Worm (Caenorhabditis elegans) whole organism, L2 larva: ENCODE data around the gene F13A2.10.

Experiments used
- R02D3.7 ChIP-seq: fragments of 150-350 bp; optimal IDR thresholded peaks from 2 replicates; lab custom pipeline; 2014; ENCODE audit warnings: missing biosample characterization, missing genetic modification characterization
- Y55F3AM.14 ChIP-seq: fragments of 200-800 bp; sonication (Bioruptor generic); optimal IDR thresholded peaks from 2 replicates; lab custom pipeline; 2018; ENCODE audit warnings: mild to moderate bottlenecking, missing genetic modification characterization, missing compliant biosample characterization
- aly-2 ChIP-seq: fragments of 150-350 bp; optimal IDR thresholded peaks from 2 replicates; lab custom pipeline; 2014; ENCODE audit warnings: missing biosample characterization, missing genetic modification characterization
- lin-11 ChIP-seq: fragments of 150-350 bp; sonication (generic microtip); optimal IDR thresholded peaks from 2 replicates; lab custom pipeline; 2014; ENCODE audit warnings: missing biosample characterization, missing genetic modification characterization, inconsistent platforms, mixed read lengths
- lin-13 ChIP-seq: fragments of 150-350 bp; optimal IDR thresholded peaks from 2 replicates; lab custom pipeline; 2014; ENCODE audit warnings: missing biosample characterization, missing genetic modification reagents, missing genetic modification characterization
- mab-5 ChIP-seq: fragments of 150-350 bp; optimal IDR thresholded peaks from 2 replicates; lab custom pipeline; 2014; ENCODE audit warnings: missing biosample characterization, missing genetic modification characterization
- nhr-11 ChIP-seq: fragments of 150-350 bp; optimal IDR thresholded peaks from 2 replicates; lab custom pipeline; 2014; ENCODE audit warnings: missing biosample characterization, missing genetic modification characterization
- nhr-12 ChIP-seq: fragments of 150-350 bp; optimal IDR thresholded peaks from 2 replicates; lab custom pipeline; 2014; ENCODE audit warnings: missing biosample characterization, missing genetic modification characterization
- nhr-23 ChIP-seq: fragments of 150-350 bp; optimal IDR thresholded peaks from 2 replicates; lab custom pipeline; 2014; ENCODE audit warnings: missing biosample characterization, missing genetic modification reagents, missing genetic modification characterization
- nhr-6 ChIP-seq: fragments of 150-350 bp; optimal IDR thresholded peaks from 2 replicates; lab custom pipeline; 2014; ENCODE audit warnings: missing biosample characterization, missing genetic modification characterization
- skn-1 ChIP-seq: sonication (generic microtip); optimal IDR thresholded peaks from 2 replicates; lab custom pipeline; 2017; ENCODE audit warnings: missing biosample characterization, missing genetic modification characterization
- snpc-4 ChIP-seq: fragments of 150-350 bp; optimal IDR thresholded peaks from 2 replicates; lab custom pipeline; 2014; ENCODE audit warnings: missing biosample characterization, missing genetic modification characterization
- ztf-11 ChIP-seq: sonication (generic microtip); optimal IDR thresholded peaks from 2 replicates; lab custom pipeline; 2017; ENCODE audit warnings: missing biosample characterization, missing genetic modification characterization
- ztf-4 ChIP-seq: fragments of 150-350 bp; optimal IDR thresholded peaks from 2 replicates; lab custom pipeline; 2014; ENCODE audit warnings: missing biosample characterization, missing genetic modification characterization

DNA sequence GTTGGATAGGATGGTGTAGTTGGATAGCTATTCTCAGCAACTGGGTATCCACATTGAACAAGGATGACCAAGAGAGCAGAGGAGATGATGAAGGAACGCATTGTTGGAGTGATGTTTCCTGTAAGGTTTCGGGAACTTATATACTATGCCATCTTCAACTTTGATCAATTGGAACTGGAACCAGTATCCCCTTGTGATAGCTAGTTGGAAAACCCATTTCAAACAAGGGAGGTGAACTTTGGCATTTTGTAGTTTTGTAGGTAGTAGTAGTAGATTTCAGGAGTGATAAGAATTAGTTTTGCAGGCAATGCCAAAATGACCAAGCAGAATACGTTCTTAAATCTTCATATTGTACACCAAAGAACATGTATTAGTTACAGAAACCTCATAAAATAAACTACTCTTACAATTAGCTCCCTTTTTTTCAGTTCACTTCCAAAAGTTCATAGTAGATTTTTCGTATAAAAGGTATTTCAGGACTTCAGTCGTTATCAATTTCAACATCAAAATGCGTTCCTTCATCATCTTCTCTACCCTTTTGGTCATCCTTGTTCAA is 33.8 kb upstream of the F13A2.10 start, which contains the start of the genes Y47D7A.7 and Y47D7A.2:
- no peak for TF ChIP-seq lin-13 (GFP tag; lab: Kevin White, UChicago)
- no peak for TF ChIP-seq ztf-11 (tag; lab: Kevin White, UChicago)
- no peak for TF ChIP-seq nhr-12 (tag; lab: Kevin White, UChicago)
- TF ChIP-seq ztf-4 (tag; lab: Kevin White, UChicago) = no peak
- TF ChIP-seq nhr-11 (tag; lab: Kevin White, UChicago) = no peak
- no peak for TF ChIP-seq mab-5
- TF ChIP-seq snpc-4 (tag; lab: Kevin White, UChicago) = no peak
- no peak for TF ChIP-seq nhr-23 (tag; lab: Kevin White, UChicago)
- no peak for TF ChIP-seq R02D3.7 (tag; lab: Kevin White, UChicago)
- no peak for TF ChIP-seq lin-11
- no peak for TF ChIP-seq nhr-6 (tag; lab: Kevin White, UChicago)
- no peak for TF ChIP-seq aly-2
- TF ChIP-seq Y55F3AM.14 (GFP tag; lab: Kevin White, UChicago) = no peak
- TF ChIP-seq skn-1 = no peak
